Worm (Caenorhabditis elegans) whole organism, L4/young adult: ENCODE measurements around the gene Y39G8B.5.

Experiments
- W03F9.2 ChIP-seq: fragments of 150-350 bp; optimal IDR thresholded peaks from 2 replicates; lab custom pipeline; 2014; ENCODE audit warnings: missing biosample characterization, missing genetic modification characterization
- him-1 ChIP-seq: sonication (generic microtip); optimal IDR thresholded peaks from 2 replicates; lab custom pipeline; 2016; ENCODE audit warnings: missing genotype, missing genetic modification reagents, missing genetic modification characterization, missing compliant biosample characterization

DNA sequence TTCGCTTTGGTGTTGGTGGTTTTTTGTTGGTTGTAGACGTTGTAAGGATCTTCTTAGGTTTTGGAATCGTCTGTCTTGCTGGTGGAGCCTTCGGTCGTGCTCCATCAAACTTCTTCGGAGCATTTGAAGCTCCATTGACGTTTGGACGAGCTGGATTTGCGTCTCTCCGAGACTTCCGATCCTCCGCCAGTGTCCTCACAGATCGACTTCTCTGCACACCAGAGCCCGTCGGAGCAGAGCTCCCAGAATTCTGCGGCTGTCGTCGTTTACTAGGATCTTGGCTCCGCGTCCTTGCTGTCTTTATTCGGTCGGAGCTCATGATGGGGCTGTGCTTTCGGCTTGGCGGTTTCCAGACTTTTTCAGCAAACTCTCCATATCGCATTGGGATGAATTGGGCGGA is 30.1 kb downstream of the Y39G8B.5 start:
- no peak for TF ChIP-seq W03F9.2 (tag; lab: Kevin White, UChicago)
- TF ChIP-seq him-1 (tag; lab: Kevin White, UChicago): no peak
